Worm (Caenorhabditis elegans) whole organism, late embryonic: ENCODE results near the gene C08B6.6.

Source experiments
- ceh-24 ChIP-seq: sonication (generic microtip); optimal IDR thresholded peaks from 2 replicates; lab custom pipeline; 2016; ENCODE audit warnings: mild to moderate bottlenecking, missing genetic modification characterization, missing compliant biosample characterization
- eyg-1 ChIP-seq: sonication (generic microtip); optimal IDR thresholded peaks from 2 replicates; lab custom pipeline; 2016; ENCODE audit warnings: missing genotype, missing genetic modification characterization, missing compliant biosample characterization
- fkh-10 ChIP-seq: fragments of 150-350 bp; optimal IDR thresholded peaks from 2 replicates; lab custom pipeline; 2014; ENCODE audit warnings: missing biosample characterization, missing genetic modification reagents, missing genetic modification characterization
- lin-11 ChIP-seq: fragments of 200-800 bp; sonication (Bioruptor generic); optimal IDR thresholded peaks from 2 replicates; lab custom pipeline; 2018; ENCODE audit warnings: mild to moderate bottlenecking, missing genetic modification characterization, missing compliant biosample characterization
- nhr-11 ChIP-seq: fragments of 150-350 bp; optimal IDR thresholded peaks from 2 replicates; lab custom pipeline; 2014; ENCODE audit warnings: missing biosample characterization, missing genetic modification characterization
- pha-4 ChIP-seq: fragments of 150-350 bp; optimal IDR thresholded peaks from 2 replicates; lab custom pipeline; 2018; ENCODE audit warnings: missing biosample characterization, missing genetic modification reagents, missing genetic modification characterization
- rnt-1 ChIP-seq: sonication (generic microtip); optimal IDR thresholded peaks from 2 replicates; lab custom pipeline; 2016; ENCODE audit warnings: missing genetic modification characterization, missing compliant biosample characterization
- sox-4 ChIP-seq: sonication (generic microtip); optimal IDR thresholded peaks from 2 replicates; lab custom pipeline; 2017; ENCODE audit warnings: mild to moderate bottlenecking, missing genetic modification characterization, inconsistent platforms, missing compliant biosample characterization
- ttx-3 ChIP-seq: sonication (generic microtip); optimal IDR thresholded peaks from 2 replicates; lab custom pipeline; 2016; ENCODE audit warnings: missing genetic modification reagents, missing genetic modification characterization, missing compliant biosample characterization
- zip-5 ChIP-seq: sonication (generic microtip); optimal IDR thresholded peaks from 2 replicates; lab custom pipeline; 2016; ENCODE audit warnings: missing genetic modification characterization, missing compliant biosample characterization

- no peak for TF ChIP-seq lin-11 (tag; lab: Kevin White, UChicago)
- TF ChIP-seq pha-4 (tag; lab: Kevin White, UChicago), result no peak
- TF ChIP-seq zip-5 (tag; lab: Kevin White, UChicago), result no peak
- TF ChIP-seq eyg-1 (tag; lab: Kevin White, UChicago), result no peak
- no peak for TF ChIP-seq fkh-10 (GFP tag; lab: Kevin White, UChicago)
- no peak for TF ChIP-seq rnt-1 (tag; lab: Kevin White, UChicago)
- no peak for TF ChIP-seq sox-4 (tag; lab: Kevin White, UChicago)
- TF ChIP-seq ttx-3 (tag; lab: Kevin White, UChicago), result no peak
- no peak for TF ChIP-seq nhr-11 (tag; lab: Kevin White, UChicago)
- no peak for TF ChIP-seq ceh-24 (tag; lab: Kevin White, UChicago)
Observed at ce11 chrV:10145653-10146052, 22.2 kb downstream of the C08B6.6 start, which contains the start of gene C51E3.9.
